Worm (Caenorhabditis elegans) whole organism, L4 larva: ENCODE data around the gene C07B5.8.
A peak's percentile ranks its signal among the peaks of the same experiment; 100 is the strongest.

Experiments
- Y105C5A.15 ChIP-seq: fragments of 200-800 bp; sonication (Bioruptor generic); IDR thresholded peaks from 2 replicates; pipeline ENCODE4 v1.3.6; 2022; ENCODE audit warnings: missing genetic modification characterization, missing compliant biosample characterization
- Y48G9A.11 ChIP-seq: fragments of 200-800 bp; sonication (Bioruptor generic); IDR thresholded peaks from 2 replicates; pipeline ENCODE4 v1.3.6; 2022; ENCODE audit warnings: missing genetic modification reagents, missing genetic modification characterization, missing compliant biosample characterization
- ZK337.2 ChIP-seq: fragments of 200-800 bp; sonication (Bioruptor generic); IDR thresholded peaks from 2 replicates; pipeline ENCODE4 v1.3.6; 2022; ENCODE audit warnings: missing genetic modification reagents, missing genetic modification characterization, missing compliant biosample characterization
- aha-1 ChIP-seq: fragments of 150-350 bp; peaks from one replicate; lab custom pipeline; 2014; ENCODE audit warnings: missing biosample characterization, missing genetic modification characterization
- ceh-28 ChIP-seq: fragments of 150-350 bp; optimal IDR thresholded peaks from 2 replicates; lab custom pipeline; 2014; ENCODE audit warnings: missing biosample characterization, missing genetic modification reagents, missing genetic modification characterization
- ceh-32 ChIP-seq: sonication (generic microtip); optimal IDR thresholded peaks from 2 replicates; lab custom pipeline; 2016; ENCODE audit warnings: mild to moderate bottlenecking, missing genetic modification characterization, missing compliant biosample characterization; ENCODE audit not compliant: poor library complexity
- ceh-44 ChIP-seq: fragments of 200-800 bp; sonication (Bioruptor generic); IDR thresholded peaks from 2 replicates; pipeline ENCODE4 v1.3.6; 2022; ENCODE audit warnings: missing genetic modification reagents, missing genetic modification characterization, missing compliant biosample characterization
- dmd-6 ChIP-seq: fragments of 200-800 bp; sonication (Bioruptor generic); IDR thresholded peaks from 2 replicates; pipeline ENCODE4 v1.3.6; 2022; ENCODE audit warnings: missing genetic modification reagents, missing genetic modification characterization, missing compliant biosample characterization
- dmd-9 ChIP-seq: fragments of 200-800 bp; sonication (Bioruptor generic); IDR thresholded peaks from 2 replicates; pipeline ENCODE4 v1.3.6; 2022; ENCODE audit warnings: missing genetic modification reagents, missing genetic modification characterization, missing compliant biosample characterization
- egl-43 ChIP-seq: fragments of 200-800 bp; sonication (Bioruptor generic); IDR thresholded peaks from 2 replicates; pipeline ENCODE4 v1.3.6; 2022; ENCODE audit warnings: missing genetic modification reagents, missing genetic modification characterization, missing compliant biosample characterization
- fkh-10 ChIP-seq: fragments of 150-350 bp; optimal IDR thresholded peaks from 2 replicates; lab custom pipeline; 2014; ENCODE audit warnings: missing biosample characterization, missing genetic modification reagents, missing genetic modification characterization
- gei-8 ChIP-seq: fragments of 200-800 bp; sonication (Bioruptor generic); optimal IDR thresholded peaks from 2 replicates; lab custom pipeline; 2018; ENCODE audit warnings: mild to moderate bottlenecking, missing genetic modification characterization, missing compliant biosample characterization
- hlh-11 ChIP-seq: fragments of 200-800 bp; sonication (Bioruptor generic); optimal IDR thresholded peaks from 2 replicates; lab custom pipeline; 2018; ENCODE audit warnings: mild to moderate bottlenecking, missing genetic modification characterization, missing compliant biosample characterization
- hmg-1.1 ChIP-seq: fragments of 200-800 bp; sonication (Bioruptor generic); IDR thresholded peaks from 2 replicates; pipeline ENCODE4 v1.3.6; 2022; ENCODE audit warnings: missing genetic modification reagents, missing genetic modification characterization, missing compliant biosample characterization
- jun-1 ChIP-seq: fragments of 150-350 bp; optimal IDR thresholded peaks from 2 replicates; lab custom pipeline; 2014; ENCODE audit warnings: missing biosample characterization, missing genetic modification reagents, missing genetic modification characterization
- lim-7 ChIP-seq: fragments of 200-800 bp; sonication (Bioruptor generic); IDR thresholded peaks from 2 replicates; pipeline ENCODE4 v1.3.6; 2022; ENCODE audit warnings: missing genetic modification characterization, missing compliant biosample characterization
- lin-13 ChIP-seq: fragments of 150-350 bp; optimal IDR thresholded peaks from 2 replicates; lab custom pipeline; 2014; ENCODE audit warnings: missing biosample characterization, missing genetic modification reagents, missing genetic modification characterization
- lin-29 ChIP-seq: fragments of 200-800 bp; sonication (Bioruptor generic); IDR thresholded peaks from 2 replicates; pipeline ENCODE4 v1.3.6; 2022; ENCODE audit warnings: missing genetic modification reagents, missing genetic modification characterization, missing compliant biosample characterization
- lin-38 ChIP-seq: fragments of 200-800 bp; sonication (Bioruptor generic); IDR thresholded peaks from 2 replicates; pipeline ENCODE4 v1.3.6; 2022; ENCODE audit warnings: missing genetic modification reagents, missing genetic modification characterization, missing compliant biosample characterization
- lsy-2 ChIP-seq, 2 experiments: fragments of 150-350 bp in 1 of 2; sonication (generic microtip) in 1 of 2; optimal IDR thresholded peaks; 2 replicates each; lab custom pipeline; 2014 to 2017; ENCODE audit warnings: missing biosample characterization in 2 of 2, missing genetic modification characterization in 2 of 2
- madf-9 ChIP-seq: fragments of 200-800 bp; sonication (Bioruptor generic); conservative IDR thresholded peaks from 2 replicates; pipeline ENCODE4 v1.3.6; 2022; ENCODE audit warnings: missing genetic modification reagents, missing genetic modification characterization, missing compliant biosample characterization
- mdl-1 ChIP-seq, 2 experiments: fragments of 150-350 bp in 1 of 2; sonication (generic microtip) in 1 of 2; optimal IDR thresholded peaks; 2 replicates each; lab custom pipeline; 2014 to 2017; ENCODE audit warnings: missing biosample characterization in 2 of 2, missing genetic modification characterization in 2 of 2
- mes-2 ChIP-seq: sonication (generic microtip); optimal IDR thresholded peaks from 2 replicates; lab custom pipeline; 2016; ENCODE audit warnings: missing genotype, mild to moderate bottlenecking, missing genetic modification characterization, missing compliant biosample characterization; ENCODE audit not compliant: poor library complexity, severe bottlenecking
- mxl-2 ChIP-seq: fragments of 200-800 bp; sonication (Bioruptor generic); conservative IDR thresholded peaks from 2 replicates; pipeline ENCODE4 v1.3.6; 2022; ENCODE audit warnings: missing genetic modification reagents, missing genetic modification characterization, missing compliant biosample characterization
- mxl-3 ChIP-seq: fragments of 200-800 bp; sonication (Bioruptor generic); optimal IDR thresholded peaks from 2 replicates; lab custom pipeline; 2018; ENCODE audit warnings: mild to moderate bottlenecking, missing genetic modification characterization, missing compliant biosample characterization
- nhr-11 ChIP-seq: fragments of 150-350 bp; optimal IDR thresholded peaks from 2 replicates; lab custom pipeline; 2014; ENCODE audit warnings: missing biosample characterization, missing genetic modification characterization
- nhr-237 ChIP-seq: sonication (generic microtip); optimal IDR thresholded peaks from 2 replicates; lab custom pipeline; 2017; ENCODE audit warnings: missing biosample characterization, missing genetic modification characterization
- nhr-28 ChIP-seq: fragments of 150-350 bp; optimal IDR thresholded peaks from 2 replicates; lab custom pipeline; 2014; ENCODE audit warnings: missing biosample characterization, missing genetic modification characterization
- nhr-42 ChIP-seq: fragments of 200-800 bp; sonication (Bioruptor generic); IDR thresholded peaks from 2 replicates; pipeline ENCODE4 v1.3.6; 2022; ENCODE audit warnings: missing genetic modification characterization, missing compliant biosample characterization
- nhr-6 ChIP-seq: fragments of 150-350 bp; optimal IDR thresholded peaks from 2 replicates; lab custom pipeline; 2014; ENCODE audit warnings: missing biosample characterization, missing genetic modification characterization
- nhr-77 ChIP-seq: fragments of 150-350 bp; optimal IDR thresholded peaks from 2 replicates; lab custom pipeline; 2014; ENCODE audit warnings: missing biosample characterization, missing genetic modification characterization
- pha-4 ChIP-seq, 2 experiments: fragments of 150-350 bp in 1 of 2; fragments of 200-800 bp in 1 of 2; sonication (Bioruptor generic) in 1 of 2; IDR thresholded peaks in 1 of 2; optimal IDR thresholded peaks in 1 of 2; 2 replicates each; pipeline versions ENCODE4 v1.3.6 to Lab custom; 2014 to 2022; ENCODE audit warnings: missing genetic modification characterization in 2 of 2, missing genetic modification reagents in 2 of 2, missing biosample characterization in 1 of 2, missing compliant biosample characterization in 1 of 2
- pqm-1 ChIP-seq: sonication (generic microtip); optimal IDR thresholded peaks from 2 replicates; lab custom pipeline; 2017; ENCODE audit warnings: missing biosample characterization, missing genetic modification characterization
- saeg-2 ChIP-seq: fragments of 200-800 bp; sonication (Bioruptor generic); IDR thresholded peaks from 2 replicates; pipeline ENCODE4 v1.3.6; 2022; ENCODE audit warnings: missing genetic modification reagents, missing genetic modification characterization, missing compliant biosample characterization
- sdz-12 ChIP-seq: fragments of 200-800 bp; sonication (Bioruptor generic); optimal IDR thresholded peaks from 2 replicates; lab custom pipeline; 2018; ENCODE audit warnings: mild to moderate bottlenecking, missing genetic modification characterization, missing compliant biosample characterization
- snpc-1.2 ChIP-seq: fragments of 200-800 bp; sonication (Bioruptor generic); IDR thresholded peaks from 2 replicates; pipeline ENCODE4 v1.3.6; 2022; ENCODE audit warnings: missing genetic modification reagents, missing genetic modification characterization, missing compliant biosample characterization
- spr-3 ChIP-seq: fragments of 200-800 bp; sonication (Bioruptor generic); optimal IDR thresholded peaks from 2 replicates; lab custom pipeline; 2018; ENCODE audit warnings: mild to moderate bottlenecking, missing genetic modification characterization, missing compliant biosample characterization
- unc-62 ChIP-seq, 3 experiments: fragments of 150-350 bp in 1 of 3; sonication (generic microtip); optimal IDR thresholded peaks in 2 of 3; peaks in 1 of 3; 1 replicate in 1 of 3; 2 replicates in 2 of 3; lab custom pipeline; 2014 to 2017; ENCODE audit warnings: missing biosample characterization in 3 of 3, missing genetic modification characterization in 3 of 3, missing genetic modification reagents in 3 of 3, missing genotype in 1 of 3
- zag-1 ChIP-seq: fragments of 150-350 bp; optimal IDR thresholded peaks from 2 replicates; lab custom pipeline; 2014; ENCODE audit warnings: missing biosample characterization, missing genetic modification characterization
- zfp-3 ChIP-seq: fragments of 200-800 bp; sonication (Bioruptor generic); conservative IDR thresholded peaks from 2 replicates; pipeline ENCODE4 v1.3.6; 2022; ENCODE audit warnings: missing genetic modification reagents, missing genetic modification characterization, missing compliant biosample characterization
- zip-11 ChIP-seq: fragments of 200-800 bp; sonication (Bioruptor generic); IDR thresholded peaks from 2 replicates; pipeline ENCODE4 v1.3.6; 2022; ENCODE audit warnings: missing genetic modification characterization, missing compliant biosample characterization
- ztf-11 ChIP-seq: fragments of 150-350 bp; optimal IDR thresholded peaks from 2 replicates; lab custom pipeline; 2014; ENCODE audit warnings: missing biosample characterization, missing genetic modification characterization

The C07B5.8 gene

ce11 chrX:9504911-9505397 lies 31.6 kb downstream of the C07B5.8 start:
- TF ChIP-seq ZK337.2 (GFP tag; lab: Robert Waterston, UW) = no peak
- TF ChIP-seq mes-2 (tag; lab: Kevin White, UChicago) = peak; percentile 24
- TF ChIP-seq unc-62 (GFP tag; optimal IDR thresholded peaks at IDR 0.05 in 1 of 2; lab: Kevin White, UChicago) = peak in 1 of 2 experiments; percentile 92
- TF ChIP-seq unc-62 (tag; optimal IDR thresholded peaks at IDR 0.05; lab: Kevin White, UChicago) = no peak

- TF ChIP-seq gei-8 (GFP tag; lab: Kevin White, UChicago) (no peak), ztf-11 (tag; lab: Kevin White, UChicago) (no peak), Y48G9A.11 (GFP tag; lab: Robert Waterston, UW) (no peak), lin-29 (GFP tag; lab: Robert Waterston, UW) (no peak), nhr-237 (tag; lab: Kevin White, UChicago) (no peak), mdl-1 (tag; optimal IDR thresholded peaks at IDR 0.05; lab: Kevin White, UChicago) (no peak), aha-1 (tag; lab: Kevin White, UChicago) (no peak), jun-1 (tag; lab: Kevin White, UChicago) (no peak), nhr-11 (no peak), egl-43 (no peak), pqm-1 (tag; lab: Kevin White, UChicago) (no peak), snpc-1.2 (no peak), lin-13 (no peak)
Observed at ce11 chrX:9504221-9504620, 32.3 kb downstream of the C07B5.8 start.

- TF ChIP-seq lsy-2 (tag; optimal IDR thresholded peaks at IDR 0.05; lab: Kevin White, UChicago) (no peak), unc-62 (GFP tag; optimal IDR thresholded peaks at IDR 0.05 in 1 of 2; lab: Kevin White, UChicago) (peak in 1 of 2 experiments; percentile 68), unc-62 (tag; optimal IDR thresholded peaks at IDR 0.05; lab: Kevin White, UChicago) (no peak), zip-11 (GFP tag; lab: Robert Waterston, UW) (no peak), nhr-6 (tag; lab: Kevin White, UChicago) (no peak), aha-1 (tag; lab: Kevin White, UChicago) (peak; percentile 56)
Observed at ce11 chrX:9499355-9499754, 37.2 kb downstream of the C07B5.8 start.

ce11 chrX:9494661-9495060 lies 41.9 kb downstream of the C07B5.8 start:
- TF ChIP-seq mes-2 (tag; lab: Kevin White, UChicago) (no peak), nhr-77 (no peak), hlh-11 (tag; lab: Kevin White, UChicago) (peak; percentile 8), Y105C5A.15 (GFP tag; lab: Robert Waterston, UW) (no peak), fkh-10 (GFP tag; lab: Kevin White, UChicago) (no peak), saeg-2 (GFP tag; lab: Robert Waterston, UW) (no peak), hmg-1.1 (no peak)

- TF ChIP-seq ceh-44 (GFP tag; lab: Robert Waterston, UW) (no peak), pha-4 (GFP tag; IDR thresholded peaks at IDR 0.05; lab: Robert Waterston, UW) (no peak), pha-4 (tag; optimal IDR thresholded peaks at IDR 0.05; lab: Kevin White, UChicago) (no peak), mxl-2 (GFP tag; lab: Robert Waterston, UW) (no peak), lin-13 (no peak), zag-1 (tag; lab: Kevin White, UChicago) (no peak), ceh-28 (tag; lab: Kevin White, UChicago) (no peak), zfp-3 (GFP tag; lab: Robert Waterston, UW) (no peak), madf-9 (no peak), dmd-6 (GFP tag; lab: Robert Waterston, UW) (0 out of 2 replicates have a peak, but pooled peaks have one; percentile 11), mxl-3 (peak; percentile 6), dmd-9 (GFP tag; lab: Robert Waterston, UW) (no peak), ceh-32 (no peak), lin-38 (GFP tag; lab: Robert Waterston, UW) (no peak), nhr-28 (tag; lab: Kevin White, UChicago) (peak; percentile 52), egl-43 (no peak), spr-3 (GFP tag; lab: Kevin White, UChicago) (no peak), mdl-1 (tag; optimal IDR thresholded peaks at IDR 0.05; lab: Kevin White, UChicago) (no peak), unc-62 (GFP tag; optimal IDR thresholded peaks at IDR 0.05 in 1 of 2; lab: Kevin White, UChicago) (peak in 1 of 2 experiments; percentile 19), unc-62 (tag; optimal IDR thresholded peaks at IDR 0.05; lab: Kevin White, UChicago) (no peak), aha-1 (tag; lab: Kevin White, UChicago) (peak; percentile 75), lsy-2 (tag; optimal IDR thresholded peaks at IDR 0.05; lab: Kevin White, UChicago) (no peak), nhr-42 (no peak), sdz-12 (no peak), lim-7 (GFP tag; lab: Robert Waterston, UW) (no peak)
Observed at ce11 chrX:9491439-9491838, 45.1 kb downstream of the C07B5.8 start.
